Fruit fly (Drosophila melanogaster): ENCODE measurements around the gene mrn.

Gene mrn

dm6 chr3L:15597945-15598344 is 17.6 kb upstream of the mrn start (continued):
- TF ChIP-seq nerfin-2 (GFP tag; IDR thresholded peaks at IDR 0.05; ENCODE audit: partially characterized antibody) (no peak), Max (GFP tag; optimal IDR thresholded peaks at IDR 0.05) (no peak), E2f1 (GFP tag; IDR thresholded peaks at IDR 0.05) (no peak), CrebB (tag; optimal IDR thresholded peaks at IDR 0.05) (no peak), BtbVII (GFP tag; optimal IDR thresholded peaks at IDR 0.05) (no peak), nau (GFP tag; optimal IDR thresholded peaks at IDR 0.05) (no peak), NFAT (GFP tag; IDR thresholded peaks at IDR 0.05) (no peak), CG2120 (GFP tag; optimal IDR thresholded peaks at IDR 0.05) (no peak), h (optimal IDR thresholded peaks at IDR 0.05) (no peak), Lhr (GFP tag; optimal IDR thresholded peaks at IDR 0.05) (no peak), repo (GFP tag; optimal IDR thresholded peaks at IDR 0.05) (no peak), CG32772 (GFP tag; IDR thresholded peaks at IDR 0.05) (no peak), CG13894 (tag; optimal IDR thresholded peaks at IDR 0.05) (peak; percentile 55), CG30431 (GFP tag; optimal IDR thresholded peaks at IDR 0.05) (no peak), CG31224 (GFP tag; IDR thresholded peaks at IDR 0.05) (no peak), maf-S (GFP tag; optimal IDR thresholded peaks at IDR 0.05) (no peak), CG6254 (GFP tag; optimal IDR thresholded peaks at IDR 0.05) (no peak), CG14050 (GFP tag; IDR thresholded peaks at IDR 0.05) (no peak), bab2 (GFP tag; optimal IDR thresholded peaks at IDR 0.05) (no peak), CG16779 (GFP tag; IDR thresholded peaks at IDR 0.05) (no peak), grn (GFP tag; optimal IDR thresholded peaks at IDR 0.05) (peak; percentile 57), Mrtf (GFP tag; IDR thresholded peaks at IDR 0.05) (no peak), CG12659 (GFP tag; optimal IDR thresholded peaks at IDR 0.05) (no peak), CG3065 (GFP tag; optimal IDR thresholded peaks at IDR 0.05) (no peak), lab (GFP tag; optimal IDR thresholded peaks at IDR 0.05) (peak; percentile 78), Vsx1 (GFP tag; optimal IDR thresholded peaks at IDR 0.05) (no peak), CG11398 (GFP tag; optimal IDR thresholded peaks at IDR 0.05) (no peak), emc (GFP tag; optimal IDR thresholded peaks at IDR 0.05) (no peak), CG4854 (GFP tag; optimal IDR thresholded peaks at IDR 0.05) (no peak), seq (GFP tag; IDR thresholded peaks at IDR 0.05) (no peak), CG12155 (GFP tag; optimal IDR thresholded peaks at IDR 0.05) (no peak), Hmx (GFP tag; optimal IDR thresholded peaks at IDR 0.05) (no peak), bcd (GFP tag; optimal IDR thresholded peaks at IDR 0.05) (no peak), tll (GFP tag; optimal IDR thresholded peaks at IDR 0.05) (no peak), CG7839 (tag; optimal IDR thresholded peaks at IDR 0.05) (no peak), HHEX (GFP tag; optimal IDR thresholded peaks at IDR 0.05) (no peak), az2 (GFP tag; optimal IDR thresholded peaks at IDR 0.05) (no peak), CG10565 (GFP tag; optimal IDR thresholded peaks at IDR 0.05) (no peak), dmrt11E (tag; optimal IDR thresholded peaks at IDR 0.05) (no peak), lmd (GFP tag; IDR thresholded peaks at IDR 0.05) (no peak), caup (GFP tag; optimal IDR thresholded peaks at IDR 0.05; ENCODE audit: severe bottlenecking) (peak; percentile 14), fd64A (GFP tag; optimal IDR thresholded peaks at IDR 0.05) (no peak), nerfin-1 (tag; optimal IDR thresholded peaks at IDR 0.05) (no peak), dm (GFP tag; optimal IDR thresholded peaks at IDR 0.05) (no peak), ato (GFP tag; IDR thresholded peaks at IDR 0.05; ENCODE audit: partially characterized antibody) (no peak), p53 (GFP tag; optimal IDR thresholded peaks at IDR 0.05) (no peak), Abd-B (GFP tag; optimal IDR thresholded peaks at IDR 0.05) (no peak), Ets97D (GFP tag; optimal IDR thresholded peaks at IDR 0.05) (no peak), ken (GFP tag; IDR thresholded peaks at IDR 0.05) (no peak), Nf-YC (tag; optimal IDR thresholded peaks at IDR 0.05) (no peak), CG12104 (GFP tag; optimal IDR thresholded peaks at IDR 0.05) (no peak), Opbp (GFP tag; IDR thresholded peaks at IDR 0.05; ENCODE audit: partially characterized antibody) (no peak)

Data from whole organism, embryonic.